Fruit fly (Drosophila melanogaster) whole organism, embryonic: ENCODE data around the gene UbcE2M.

Experiments
- Ada2b ChIP-seq: fragments of 200-800 bp; sonication (Bioruptor generic); IDR thresholded peaks from 2 replicates; pipeline ENCODE4 v1.3.6; 2022; ENCODE audit warnings: missing biosample characterization, missing genetic modification characterization
- Adf1 ChIP-seq: fragments of 200-800 bp; sonication (Bioruptor generic); IDR thresholded peaks from 2 replicates; pipeline ENCODE4 v1.3.6; 2022; ENCODE audit warnings: missing biosample characterization, missing genetic modification characterization
- Atf6 ChIP-seq: fragments of 200-800 bp; sonication (Bioruptor generic); IDR thresholded peaks from 2 replicates; pipeline ENCODE4 v1.3.6; 2022; ENCODE audit warnings: missing biosample characterization, missing genetic modification characterization
- B-H2 ChIP-seq: fragments of 200-800 bp; sonication (Bioruptor generic); optimal IDR thresholded peaks from 2 replicates; lab custom pipeline; 2018; ENCODE audit warnings: missing biosample characterization, mild to moderate bottlenecking, missing genetic modification characterization
- CG11093 ChIP-seq: fragments of 200-800 bp; sonication (Bioruptor generic); IDR thresholded peaks from 3 replicates; pipeline ENCODE4 v1.3.6; 2022; ENCODE audit warnings: missing biosample characterization, missing genetic modification characterization
- CG12236 ChIP-seq: fragments of 200-800 bp; sonication (Bioruptor generic); optimal IDR thresholded peaks from 2 replicates; lab custom pipeline; 2016; ENCODE audit warnings: missing biosample characterization, missing genetic modification characterization
- CG13775 ChIP-seq: fragments of 200-800 bp; sonication (Bioruptor generic); optimal IDR thresholded peaks from 3 replicates; lab custom pipeline; 2017; ENCODE audit warnings: missing biosample characterization, mild to moderate bottlenecking, missing genetic modification characterization
- CG14050 ChIP-seq: fragments of 200-800 bp; sonication (Bioruptor generic); IDR thresholded peaks from 3 replicates; pipeline ENCODE4 v1.3.6; 2022; ENCODE audit warnings: missing biosample characterization, missing genetic modification characterization
- CG14441 ChIP-seq: fragments of 200-800 bp; sonication (Bioruptor generic); IDR thresholded peaks from 2 replicates; pipeline ENCODE4 v1.3.6; 2022; ENCODE audit warnings: missing biosample characterization, missing genetic modification characterization
- CG17359 ChIP-seq: fragments of 200-800 bp; sonication (Bioruptor generic); optimal IDR thresholded peaks from 3 replicates; lab custom pipeline; 2018; ENCODE audit warnings: missing biosample characterization, mild to moderate bottlenecking, missing genetic modification characterization, moderate library complexity
- CG17612 ChIP-seq: fragments of 200-800 bp; sonication (Bioruptor generic); IDR thresholded peaks from 2 replicates; pipeline ENCODE4 v1.3.6; 2022; ENCODE audit warnings: missing biosample characterization, missing genetic modification characterization
- CG18262 ChIP-seq: fragments of 200-800 bp; optimal IDR thresholded peaks from 3 replicates; lab custom pipeline; 2019; ENCODE audit warnings: missing biosample characterization, mild to moderate bottlenecking, missing genetic modification characterization, moderate library complexity
- CG2129 ChIP-seq: fragments of 200-800 bp; sonication (Bioruptor generic); IDR thresholded peaks from 2 replicates; pipeline ENCODE4 v1.3.6; 2022; ENCODE audit warnings: missing biosample characterization, missing genetic modification characterization; ENCODE audit not compliant: partially characterized antibody
- CG2199 ChIP-seq: fragments of 200-800 bp; sonication (Bioruptor generic); IDR thresholded peaks from 3 replicates; pipeline ENCODE4 v1.3.6; 2022; ENCODE audit warnings: missing biosample characterization, missing genetic modification characterization
- CG30020 ChIP-seq: fragments of 200-800 bp; optimal IDR thresholded peaks from 2 replicates; lab custom pipeline; 2019; ENCODE audit warnings: missing biosample characterization, mild to moderate bottlenecking, missing genetic modification characterization, moderate library complexity
- CG3065 ChIP-seq: fragments of 200-800 bp; sonication (Bioruptor generic); optimal IDR thresholded peaks from 2 replicates; lab custom pipeline; 2016; ENCODE audit warnings: missing biosample characterization, missing genetic modification characterization
- CG4328 ChIP-seq: fragments of 200-800 bp; sonication (Bioruptor generic); optimal IDR thresholded peaks from 3 replicates; lab custom pipeline; 2017; ENCODE audit warnings: missing biosample characterization, missing genetic modification reagents, missing genetic modification characterization
- CG5245 ChIP-seq: fragments of 200-800 bp; sonication (Bioruptor generic); optimal IDR thresholded peaks from 3 replicates; lab custom pipeline; 2016; ENCODE audit warnings: missing biosample characterization, missing genetic modification characterization
- CG7271 ChIP-seq: fragments of 200-800 bp; sonication (Bioruptor generic); optimal IDR thresholded peaks from 2 replicates; lab custom pipeline; 2018; ENCODE audit warnings: missing biosample characterization, mild to moderate bottlenecking, missing genetic modification characterization, moderate library complexity
- CG8388 ChIP-seq: fragments of 200-800 bp; sonication (Bioruptor generic); optimal IDR thresholded peaks from 2 replicates; lab custom pipeline; 2019; ENCODE audit warnings: missing biosample characterization, mild to moderate bottlenecking, missing genetic modification characterization, moderate library complexity
- CG9797 ChIP-seq: fragments of 200-800 bp; sonication (Bioruptor generic); optimal IDR thresholded peaks from 3 replicates; lab custom pipeline; 2018; ENCODE audit warnings: missing biosample characterization, mild to moderate bottlenecking, missing genetic modification characterization
- Camta ChIP-seq: fragments of 200-800 bp; sonication (Bioruptor generic); optimal IDR thresholded peaks from 2 replicates; lab custom pipeline; 2016; ENCODE audit warnings: missing biosample characterization, missing genetic modification characterization
- D19A ChIP-seq: fragments of 200-800 bp; optimal IDR thresholded peaks from 3 replicates; lab custom pipeline; 2019; ENCODE audit warnings: missing biosample characterization, mild to moderate bottlenecking, missing genetic modification characterization, moderate library complexity
- Dip3 ChIP-seq: fragments of 200-800 bp; sonication (Bioruptor generic); optimal IDR thresholded peaks from 3 replicates; lab custom pipeline; 2016; ENCODE audit warnings: missing biosample characterization, missing genetic modification characterization
- Dll ChIP-seq: fragments of 200-800 bp; sonication (Bioruptor generic); IDR thresholded peaks from 4 replicates; pipeline ENCODE4 v1.3.6; 2022; ENCODE audit warnings: missing biosample characterization, missing genetic modification characterization; ENCODE audit not compliant: partially characterized antibody
- Gsc ChIP-seq: fragments of 200-800 bp; sonication (Bioruptor generic); IDR thresholded peaks from 2 replicates; pipeline ENCODE4 v1.3.6; 2022; ENCODE audit warnings: missing biosample characterization, missing genetic modification characterization
- HLH3B ChIP-seq: fragments of 200-800 bp; sonication (Bioruptor generic); IDR thresholded peaks from 2 replicates; pipeline ENCODE4 v1.3.6; 2022; ENCODE audit warnings: missing biosample characterization, missing genetic modification characterization
- HLHmδ ChIP-seq: fragments of 200-800 bp; sonication (Bioruptor generic); optimal IDR thresholded peaks from 2 replicates; lab custom pipeline; 2018; ENCODE audit warnings: missing biosample characterization, mild to moderate bottlenecking, missing genetic modification characterization, moderate library complexity
- NC2α ChIP-seq: fragments of 200-800 bp; sonication (Bioruptor generic); optimal IDR thresholded peaks from 2 replicates; lab custom pipeline; 2016; ENCODE audit warnings: missing biosample characterization, missing genetic modification characterization
- Stat92E ChIP-seq, 3 experiments: fragments of >200 bp in 2 of 3; fragments of 200-800 bp in 1 of 3; sonication (Bioruptor generic) in 1 of 3; optimal IDR thresholded peaks; 2 replicates each; lab custom pipeline; 2017 to 2019; ENCODE audit warnings: missing biosample characterization in 3 of 3, missing genetic modification characterization in 3 of 3, mild to moderate bottlenecking in 1 of 3, moderate library complexity in 1 of 3
- ash1 ChIP-seq: fragments of 200-800 bp; sonication (Bioruptor generic); optimal IDR thresholded peaks from 2 replicates; lab custom pipeline; 2018; ENCODE audit warnings: missing biosample characterization, mild to moderate bottlenecking, missing genetic modification characterization
- bab2 ChIP-seq: fragments of 200-800 bp; sonication (Bioruptor generic); optimal IDR thresholded peaks from 2 replicates; lab custom pipeline; 2016; ENCODE audit warnings: missing biosample characterization, missing genetic modification characterization
- cas ChIP-seq: fragments of 200-800 bp; sonication (Bioruptor generic); IDR thresholded peaks from 2 replicates; pipeline ENCODE4 v1.3.6; 2022; ENCODE audit warnings: missing biosample characterization, missing genetic modification characterization
- chm ChIP-seq: fragments of 200-800 bp; sonication (Bioruptor generic); IDR thresholded peaks from 2 replicates; pipeline ENCODE4 v1.3.6; 2022; ENCODE audit warnings: missing biosample characterization, missing genetic modification characterization
- croc ChIP-seq: fragments of 200-800 bp; sonication (Bioruptor generic); conservative IDR thresholded peaks from 3 replicates; pipeline ENCODE4 v1.3.6; 2022; ENCODE audit warnings: missing biosample characterization, missing genetic modification characterization
- cwo ChIP-seq: fragments of 200-800 bp; sonication (Bioruptor generic); optimal IDR thresholded peaks from 3 replicates; lab custom pipeline; 2017; ENCODE audit warnings: missing biosample characterization, missing genetic modification characterization, mild to moderate bottlenecking, moderate library complexity, missing genetic modification reagents
- dm ChIP-seq: fragments of 200-800 bp; sonication (Bioruptor generic); optimal IDR thresholded peaks from 3 replicates; lab custom pipeline; 2016; ENCODE audit warnings: missing biosample characterization, missing genetic modification characterization
- dpn ChIP-seq, 2 experiments: fragments of 200-800 bp; sonication (Bioruptor generic); optimal IDR thresholded peaks; 3 replicates each; lab custom pipeline; 2016; ENCODE audit warnings: missing biosample characterization in 2 of 2, missing genetic modification characterization in 2 of 2
- hb ChIP-seq: fragments of 200-800 bp; sonication (Bioruptor generic); IDR thresholded peaks from 3 replicates; pipeline ENCODE4 v1.3.6; 2022; ENCODE audit warnings: missing biosample characterization, missing genetic modification characterization; ENCODE audit not compliant: partially characterized antibody
- kah ChIP-seq: fragments of 200-800 bp; sonication (Bioruptor generic); optimal IDR thresholded peaks from 2 replicates; lab custom pipeline; 2018; ENCODE audit warnings: missing biosample characterization, mild to moderate bottlenecking, missing genetic modification characterization
- lmd ChIP-seq: fragments of 200-800 bp; sonication (Bioruptor generic); IDR thresholded peaks from 2 replicates; pipeline ENCODE4 v1.3.6; 2022; ENCODE audit warnings: missing biosample characterization, missing genetic modification characterization
- p53 ChIP-seq: fragments of 200-800 bp; sonication (Bioruptor generic); optimal IDR thresholded peaks from 2 replicates; lab custom pipeline; 2016; ENCODE audit warnings: missing biosample characterization, missing genetic modification characterization
- ro ChIP-seq: fragments of 200-800 bp; sonication (Bioruptor generic); IDR thresholded peaks from 2 replicates; pipeline ENCODE4 v1.3.6; 2022; ENCODE audit warnings: missing biosample characterization, missing genetic modification characterization
- sc ChIP-seq, 3 experiments: fragments of >200 bp in 2 of 3; fragments of 200-800 bp in 1 of 3; sonication (Bioruptor generic) in 1 of 3; optimal IDR thresholded peaks; 2 replicates in 2 of 3; 3 replicates in 1 of 3; lab custom pipeline; 2017; ENCODE audit warnings: mild to moderate bottlenecking in 1 of 3, missing biosample characterization in 1 of 3, missing genetic modification characterization in 1 of 3, missing genetic modification reagents in 1 of 3
- sd ChIP-seq: fragments of 200-800 bp; sonication (Bioruptor generic); optimal IDR thresholded peaks from 3 replicates; lab custom pipeline; 2018; ENCODE audit warnings: missing biosample characterization, mild to moderate bottlenecking, missing genetic modification characterization, moderate library complexity
- sens ChIP-seq: fragments of 200-800 bp; sonication (Bioruptor generic); peaks from one replicate; lab custom pipeline; 2016; ENCODE audit warnings: missing biosample characterization, missing genetic modification characterization
- shn ChIP-seq: fragments of 200-800 bp; sonication (Bioruptor generic); optimal IDR thresholded peaks from 3 replicates; lab custom pipeline; 2016; ENCODE audit warnings: missing biosample characterization, missing genetic modification characterization
- sima ChIP-seq: fragments of 200-800 bp; sonication (Bioruptor generic); optimal IDR thresholded peaks from 2 replicates; lab custom pipeline; 2016; ENCODE audit warnings: missing biosample characterization, missing genetic modification characterization
- sna ChIP-seq: fragments of 200-800 bp; sonication (Bioruptor generic); IDR thresholded peaks from 2 replicates; pipeline ENCODE4 v1.3.6; 2022; ENCODE audit warnings: missing biosample characterization, missing genetic modification characterization; ENCODE audit not compliant: partially characterized antibody
- so ChIP-seq: fragments of 200-800 bp; sonication (Bioruptor generic); IDR thresholded peaks from 3 replicates; pipeline ENCODE4 v1.3.6; 2022; ENCODE audit warnings: missing biosample characterization, missing genetic modification characterization
- wor ChIP-seq: fragments of 200-800 bp; sonication (Bioruptor generic); IDR thresholded peaks from 2 replicates; pipeline ENCODE4 v1.3.6; 2022; ENCODE audit warnings: missing biosample characterization, missing genetic modification characterization
- zfh2 ChIP-seq: fragments of 200-800 bp; sonication (Bioruptor generic); optimal IDR thresholded peaks from 2 replicates; lab custom pipeline; 2016; ENCODE audit warnings: missing biosample characterization, missing genetic modification characterization

UbcE2M gene

DNA sequence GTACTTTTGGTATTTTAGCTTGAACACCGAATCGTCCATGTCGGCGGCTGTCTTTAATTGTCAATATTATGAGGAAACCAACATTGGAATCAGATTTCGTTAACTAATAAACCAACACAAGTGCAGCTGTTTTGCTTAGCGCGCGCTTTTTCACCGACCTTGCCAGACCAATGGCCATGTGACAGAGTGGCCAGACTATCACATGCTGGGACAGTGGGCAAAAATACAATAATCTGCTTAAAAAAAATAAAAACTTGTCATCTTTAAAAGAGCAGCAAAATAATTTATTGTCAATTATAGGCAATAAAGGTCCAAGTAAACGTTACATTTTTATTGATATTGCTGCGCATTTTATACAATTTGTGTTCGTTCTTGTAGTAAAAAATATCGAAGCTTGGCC, 22.0 kb downstream of the UbcE2M start, which contains the start of gene RecQ4 (continued):
- no peak for TF ChIP-seq croc (GFP tag; lab: Robert Waterston, UW)
- no peak for TF ChIP-seq CG5245
- no peak for TF ChIP-seq dm
- no peak for TF ChIP-seq Gsc
- TF ChIP-seq CG2199 (GFP tag; lab: Robert Waterston, UW): no peak
- TF ChIP-seq CG2129 (GFP tag; lab: Robert Waterston, UW): no peak
- no peak for TF ChIP-seq Dll (GFP tag; lab: Robert Waterston, UW)
- no peak for TF ChIP-seq sna (GFP tag; lab: Robert Waterston, UW)
- no peak for TF ChIP-seq CG14050 (GFP tag; lab: Robert Waterston, UW)
- TF ChIP-seq kah (GFP tag; lab: Kevin White, UChicago): no peak
- TF ChIP-seq dpn (GFP tag; optimal IDR thresholded peaks at IDR 0.05; lab: Kevin White, UChicago): peak in 1 of 2 experiments; percentile 7
- TF ChIP-seq CG4328: no peak
- TF ChIP-seq CG14441 (GFP tag; lab: Robert Waterston, UW): no peak
- no peak for TF ChIP-seq wor (GFP tag; lab: Robert Waterston, UW)
- no peak for TF ChIP-seq Adf1 (GFP tag; lab: Robert Waterston, UW)
- no peak for TF ChIP-seq ash1 (GFP tag; lab: Kevin White, UChicago)
- TF ChIP-seq CG18262 (tag; lab: Kevin White, UChicago): no peak
- no peak for TF ChIP-seq Ada2b (GFP tag; lab: Robert Waterston, UW)
- no peak for TF ChIP-seq so (GFP tag; lab: Robert Waterston, UW)
- TF ChIP-seq chm (GFP tag; lab: Robert Waterston, UW): no peak
- no peak for TF ChIP-seq CG7271 (tag; lab: Kevin White, UChicago)
- TF ChIP-seq CG13775 (GFP tag; lab: Kevin White, UChicago): no peak
- no peak for TF ChIP-seq HLH3B (GFP tag; lab: Robert Waterston, UW)
- TF ChIP-seq D19A (tag; lab: Kevin White, UChicago): no peak
- TF ChIP-seq CG3065: no peak
- TF ChIP-seq Dip3: no peak
- TF ChIP-seq p53 (GFP tag; lab: Kevin White, UChicago): no peak
- no peak for TF ChIP-seq CG8388 (GFP tag; lab: Kevin White, UChicago)
- TF ChIP-seq CG9797: peak; percentile 34
- no peak for TF ChIP-seq ro (GFP tag; lab: Robert Waterston, UW)
- TF ChIP-seq NC2α: no peak
- TF ChIP-seq CG11093: no peak
- TF ChIP-seq lmd: no peak
- TF ChIP-seq CG17359: no peak
- TF ChIP-seq sd: no peak
- TF ChIP-seq bab2: no peak
- peak; percentile 77 for TF ChIP-seq sens (GFP tag; lab: Kevin White, UChicago)
- no peak for TF ChIP-seq sima
- no peak for TF ChIP-seq B-H2 (GFP tag; lab: Kevin White, UChicago)
- no peak for TF ChIP-seq sc (optimal IDR thresholded peaks at IDR 0.05; lab: Kevin White, UChicago)
- TF ChIP-seq sc (GFP tag; optimal IDR thresholded peaks at IDR 0.05; lab: Kevin White, UChicago): no peak
- TF ChIP-seq Stat92E (GFP tag; optimal IDR thresholded peaks at IDR 0.05; lab: Kevin White, UChicago): peak in 1 of 3 experiments; percentile 1
- no peak for TF ChIP-seq CG12236 (GFP tag; lab: Kevin White, UChicago)
- no peak for TF ChIP-seq CG30020 (tag; lab: Kevin White, UChicago)
- TF ChIP-seq shn (GFP tag; lab: Kevin White, UChicago): no peak
- no peak for TF ChIP-seq hb
- no peak for TF ChIP-seq cas
- no peak for TF ChIP-seq Atf6 (GFP tag; lab: Robert Waterston, UW)
- TF ChIP-seq cwo (GFP tag; lab: Kevin White, UChicago): no peak
- TF ChIP-seq CG17612: no peak
- peak; percentile 10 for TF ChIP-seq zfh2
- no peak for TF ChIP-seq HLHmδ (GFP tag; lab: Kevin White, UChicago)
- no peak for TF ChIP-seq Camta (GFP tag; lab: Kevin White, UChicago)
